Worm (Caenorhabditis elegans): ENCODE results near the gene dhs-9.

DNA sequence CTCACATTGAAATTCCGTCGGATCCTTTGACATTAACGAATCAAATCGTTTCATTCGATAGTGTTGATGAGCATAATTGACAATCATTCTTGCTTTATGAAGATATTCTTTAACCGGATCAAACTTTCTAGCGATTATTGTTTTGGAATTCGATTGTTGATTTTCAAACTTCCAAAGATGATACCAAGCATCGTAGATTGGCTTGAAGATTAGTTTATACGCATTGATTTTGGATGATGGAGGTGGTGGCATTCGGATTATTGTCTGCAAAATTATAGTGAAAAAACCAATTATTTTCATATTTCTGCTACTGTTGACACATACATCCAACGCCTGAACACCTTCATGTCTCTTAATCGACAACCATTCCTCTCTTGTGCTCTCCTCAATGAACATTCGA lies 20.3 kb upstream of the dhs-9 start:
- TF ChIP-seq unc-39 (tag; optimal IDR thresholded peaks at IDR 0.05) = no peak
- TF ChIP-seq nhr-76 (tag; optimal IDR thresholded peaks at IDR 0.05) = no peak
- TF ChIP-seq nhr-2 (tag; optimal IDR thresholded peaks at IDR 0.05) = no peak
- no peak for TF ChIP-seq ceh-83 (GFP tag; optimal IDR thresholded peaks at IDR 0.05)
